Fruit fly (Drosophila melanogaster) whole organism, wandering third instar larva: Measurements from ENCODE around the gene Der-2.
A peak's percentile ranks its signal among the peaks of the same experiment; 100 is the strongest.

Source experiments
- CG32264 ChIP-seq: fragments of 200-800 bp; sonication (Bioruptor generic); optimal IDR thresholded peaks from 2 replicates; lab custom pipeline; 2016; ENCODE audit warnings: missing biosample characterization, missing genetic modification characterization
- CG9705 ChIP-seq: fragments of 200-800 bp; sonication (Bioruptor generic); optimal IDR thresholded peaks from 2 replicates; lab custom pipeline; 2018; ENCODE audit warnings: missing biosample characterization, mild to moderate bottlenecking, missing genetic modification characterization
- Dfd ChIP-seq: fragments of >200 bp; optimal IDR thresholded peaks from 2 replicates; lab custom pipeline; 2017; ENCODE audit warnings: missing biosample characterization, missing genetic modification characterization
- Dif ChIP-seq: fragments of 200-275, 200-300 bp; sonication (Bioruptor generic); optimal IDR thresholded peaks from 2 replicates; lab custom pipeline; 2018; ENCODE audit warnings: missing biosample characterization, missing genetic modification characterization; ENCODE audit not compliant: partially characterized antibody
- GATAd ChIP-seq: sonication (Bioruptor generic); optimal IDR thresholded peaks from 2 replicates; lab custom pipeline; 2016; ENCODE audit warnings: missing biosample characterization, missing genetic modification characterization
- HLH106 ChIP-seq: fragments of 200-800 bp; optimal IDR thresholded peaks from 3 replicates; lab custom pipeline; 2019; ENCODE audit warnings: missing biosample characterization, mild to moderate bottlenecking, missing genetic modification characterization, moderate library complexity
- Hnf4 ChIP-seq: fragments of 200-800 bp; sonication (Bioruptor generic); optimal IDR thresholded peaks from 2 replicates; lab custom pipeline; 2016; ENCODE audit warnings: missing biosample characterization, mild to moderate bottlenecking, missing genetic modification characterization
- Hr78 ChIP-seq: fragments of >200 bp; optimal IDR thresholded peaks from 2 replicates; lab custom pipeline; 2017; ENCODE audit warnings: missing biosample characterization, missing genetic modification characterization
- Hr83 ChIP-seq: fragments of 200-300 bp; sonication (Bioruptor generic); optimal IDR thresholded peaks from 2 replicates; lab custom pipeline; 2016; ENCODE audit warnings: missing biosample characterization, mild to moderate bottlenecking, missing genetic modification characterization, moderate library complexity; ENCODE audit not compliant: poor library complexity, severe bottlenecking
- OdsH ChIP-seq: fragments of 200-800 bp; sonication (Bioruptor generic); optimal IDR thresholded peaks from 2 replicates; lab custom pipeline; 2016; ENCODE audit warnings: missing biosample characterization, mild to moderate bottlenecking, missing genetic modification characterization
- Rel ChIP-seq, 2 experiments: fragments of 200-800 bp; sonication (Bioruptor generic) in 1 of 2; optimal IDR thresholded peaks; 2 replicates in 1 of 2; 3 replicates in 1 of 2; lab custom pipeline; 2016 to 2019; ENCODE audit warnings: mild to moderate bottlenecking in 2 of 2, missing biosample characterization in 2 of 2, missing genetic modification characterization in 2 of 2, moderate library complexity in 1 of 2
- Vsx2 ChIP-seq: fragments of 200-300, 225-300 bp; sonication (Bioruptor generic); optimal IDR thresholded peaks from 2 replicates; lab custom pipeline; 2018; ENCODE audit warnings: missing biosample characterization, missing genetic modification characterization; ENCODE audit not compliant: partially characterized antibody
- br ChIP-seq: fragments of 200-800 bp; sonication (Bioruptor generic); optimal IDR thresholded peaks from 2 replicates; lab custom pipeline; 2016; ENCODE audit warnings: missing biosample characterization, missing genetic modification characterization
- brk ChIP-seq: fragments of 200-800 bp; sonication (Bioruptor generic); optimal IDR thresholded peaks from 2 replicates; lab custom pipeline; 2016; ENCODE audit warnings: missing biosample characterization, mild to moderate bottlenecking, missing genetic modification characterization
- dl ChIP-seq, 2 experiments: fragments of 175-275, 200-275 bp in 1 of 2; fragments of 200-275 bp in 1 of 2; sonication (Bioruptor generic); optimal IDR thresholded peaks; lab custom pipeline; 2018; ENCODE audit warnings: mild to moderate bottlenecking in 2 of 2, missing biosample characterization in 2 of 2, missing genetic modification characterization in 2 of 2, moderate library complexity in 2 of 2; ENCODE audit not compliant: partially characterized antibody in 2 of 2, insufficient read depth in 1 of 2
- dmrt93B ChIP-seq: fragments of 200-800 bp; sonication (Bioruptor generic); optimal IDR thresholded peaks from 2 replicates; lab custom pipeline; 2018; ENCODE audit warnings: missing biosample characterization, mild to moderate bottlenecking, missing genetic modification characterization
- dsf ChIP-seq: sonication (Bioruptor generic); optimal IDR thresholded peaks from 2 replicates; lab custom pipeline; 2016; ENCODE audit warnings: missing biosample characterization, missing genetic modification characterization, borderline replicate concordance
- foxo ChIP-seq, 2 experiments: fragments of 200-800 bp; sonication (Bioruptor generic); optimal IDR thresholded peaks; 2 replicates in 1 of 2; 3 replicates in 1 of 2; lab custom pipeline; 2016 to 2017; ENCODE audit warnings: missing biosample characterization in 2 of 2, missing genetic modification characterization in 2 of 2
- fru ChIP-seq: fragments of 200-800 bp; sonication (Bioruptor generic); optimal IDR thresholded peaks from 3 replicates; lab custom pipeline; 2016; ENCODE audit warnings: missing biosample characterization, mild to moderate bottlenecking, missing genetic modification characterization
- jim ChIP-seq: fragments of 175-275, 200-325 bp; sonication (Bioruptor generic); optimal IDR thresholded peaks from 2 replicates; lab custom pipeline; 2016; ENCODE audit warnings: missing biosample characterization, mild to moderate bottlenecking, missing genetic modification characterization
- lola ChIP-seq: fragments of >200 bp; optimal IDR thresholded peaks from 2 replicates; lab custom pipeline; 2017; ENCODE audit warnings: missing biosample characterization, missing genetic modification characterization
- pan ChIP-seq: fragments of >200 bp; optimal IDR thresholded peaks from 2 replicates; lab custom pipeline; 2017
- psq ChIP-seq: fragments of 200-800 bp; sonication (Bioruptor generic); optimal IDR thresholded peaks from 3 replicates; lab custom pipeline; 2017; ENCODE audit warnings: missing biosample characterization, mild to moderate bottlenecking, missing genetic modification characterization, moderate library complexity
- sage ChIP-seq: fragments of 200-800 bp; sonication (Bioruptor generic); optimal IDR thresholded peaks from 2 replicates; lab custom pipeline; 2016; ENCODE audit warnings: missing biosample characterization, mild to moderate bottlenecking, missing genetic modification characterization
- sv ChIP-seq: fragments of 200-800 bp; sonication (Bioruptor generic); optimal IDR thresholded peaks from 3 replicates; lab custom pipeline; 2016; ENCODE audit warnings: missing biosample characterization, missing genetic modification characterization
- tai ChIP-seq: sonication (Bioruptor generic); optimal IDR thresholded peaks from 2 replicates; lab custom pipeline; 2016; ENCODE audit warnings: missing biosample characterization, missing genetic modification characterization
- usp ChIP-seq: fragments of >200 bp; optimal IDR thresholded peaks from 2 replicates; lab custom pipeline; 2017; ENCODE audit warnings: missing biosample characterization, missing genetic modification characterization
- woc ChIP-seq: sonication (Bioruptor generic); optimal IDR thresholded peaks from 2 replicates; lab custom pipeline; 2016; ENCODE audit warnings: missing biosample characterization, mild to moderate bottlenecking, missing genetic modification characterization

The Der-2 gene

dm6 chr3R:16469501-16470263 lies 14.3 kb downstream of the Der-2 start, which contains the start of the genes CG42232 and CSN5:
TSS of gene CG42232 (minus strand) at chr3R:16469663.
TSS of gene CSN5 (plus strand) at chr3R:16470099.
- TF ChIP-seq CG9705 (GFP tag; lab: Kevin White, UChicago) (peak; percentile 44), Vsx2 (no peak), sage (GFP tag; lab: Kevin White, UChicago) (no peak), dsf (GFP tag; lab: Kevin White, UChicago) (peak; percentile 23), Hr83 (peak; percentile 58), Dif (GFP tag; lab: Kevin White, UChicago) (no peak), psq (peak; percentile 52), woc (GFP tag; lab: Kevin White, UChicago) (no peak), foxo (GFP tag; optimal IDR thresholded peaks at IDR 0.05; lab: Kevin White, UChicago) (no peak)

DNA sequence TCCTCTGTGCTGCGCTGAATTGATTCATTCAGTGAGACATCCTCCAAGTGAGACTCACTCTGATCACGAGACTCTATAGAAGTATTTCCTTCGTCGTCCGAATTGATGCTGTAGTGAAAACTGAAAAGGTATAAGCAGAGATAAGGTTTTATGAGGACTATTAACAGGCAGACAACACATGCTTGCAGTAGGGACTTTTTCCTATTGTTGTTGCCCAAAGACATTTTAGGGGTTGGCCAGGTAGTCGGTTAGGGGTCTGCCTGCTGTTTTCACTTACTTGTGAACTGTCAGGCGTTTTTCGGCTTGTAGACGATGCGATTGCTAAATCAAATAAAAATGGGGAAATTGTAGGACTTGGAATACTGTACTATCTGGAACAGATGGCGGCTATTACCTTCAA lies 15.5 kb downstream of the Der-2 start:
- TF ChIP-seq Vsx2 (no peak), usp (no peak), foxo (GFP tag; optimal IDR thresholded peaks at IDR 0.05; lab: Kevin White, UChicago) (no peak), Dif (GFP tag; lab: Kevin White, UChicago) (no peak), psq (no peak), tai (no peak), HLH106 (no peak), lola (GFP tag; lab: Kevin White, UChicago) (no peak), Rel (GFP tag; optimal IDR thresholded peaks at IDR 0.05; lab: Kevin White, UChicago) (no peak), Rel (tag; optimal IDR thresholded peaks at IDR 0.05; lab: Kevin White, UChicago) (no peak), brk (GFP tag; lab: Kevin White, UChicago) (no peak), pan (lab: Kevin White, UChicago) (no peak), fru (GFP tag; lab: Kevin White, UChicago) (no peak), Hr78 (GFP tag; lab: Kevin White, UChicago) (no peak), OdsH (GFP tag; lab: Kevin White, UChicago) (no peak), dmrt93B (GFP tag; lab: Kevin White, UChicago) (no peak), br (GFP tag; lab: Kevin White, UChicago) (no peak), woc (GFP tag; lab: Kevin White, UChicago) (no peak), Dfd (GFP tag; lab: Kevin White, UChicago) (no peak), Hnf4 (GFP tag; lab: Kevin White, UChicago) (no peak)

DNA sequence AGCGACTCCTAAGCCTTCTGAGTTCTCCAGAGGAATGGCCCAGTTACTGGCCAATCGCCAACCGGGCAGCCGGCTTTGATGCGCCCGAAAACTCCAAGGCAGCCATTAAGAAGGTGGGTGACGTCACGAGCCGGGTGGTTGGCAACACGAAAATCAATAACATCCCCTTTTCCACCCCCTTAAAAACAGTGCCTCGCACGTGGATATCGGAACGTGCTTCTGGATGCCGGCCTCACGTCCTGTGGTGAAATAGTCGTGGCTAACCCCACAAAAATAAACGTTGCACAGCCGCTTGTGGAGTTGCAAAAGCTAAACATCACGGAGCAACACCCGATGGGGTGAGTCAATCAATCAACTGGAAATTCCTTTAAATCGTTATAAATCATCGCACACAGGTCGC lies 27.4 kb downstream of the Der-2 start:
- no peak for TF ChIP-seq GATAd (GFP tag; lab: Kevin White, UChicago)
- no peak for TF ChIP-seq dmrt93B (GFP tag; lab: Kevin White, UChicago)
- TF ChIP-seq CG32264 = no peak

- no peak for TF ChIP-seq sv (GFP tag; lab: Kevin White, UChicago)
- no peak for TF ChIP-seq psq
- TF ChIP-seq br (GFP tag; lab: Kevin White, UChicago) = no peak
- no peak for TF ChIP-seq HLH106
- no peak for TF ChIP-seq foxo (GFP tag; optimal IDR thresholded peaks at IDR 0.05; lab: Kevin White, UChicago)
- TF ChIP-seq Dfd (GFP tag; lab: Kevin White, UChicago) = no peak
- no peak for TF ChIP-seq lola (GFP tag; lab: Kevin White, UChicago)
- no peak for TF ChIP-seq dl (GFP tag; optimal IDR thresholded peaks at IDR 0.05; lab: Kevin White, UChicago; ENCODE audit: insufficient read depth in 1 of 2, partially characterized antibody in 2 of 2)
- TF ChIP-seq dsf (GFP tag; lab: Kevin White, UChicago) = no peak
- TF ChIP-seq woc (GFP tag; lab: Kevin White, UChicago) = no peak
- TF ChIP-seq jim (GFP tag; lab: Kevin White, UChicago) = no peak
- TF ChIP-seq sage (GFP tag; lab: Kevin White, UChicago) = no peak
- no peak for TF ChIP-seq CG32264
- TF ChIP-seq Hr83 = no peak
- no peak for TF ChIP-seq OdsH (GFP tag; lab: Kevin White, UChicago)
Observed at dm6 chr3R:16455875-16456274, 28.1 kb downstream of the Der-2 start, which contains the start of gene CG14883. TSS of gene CG14883 (plus strand) at chr3R:16456052.

DNA sequence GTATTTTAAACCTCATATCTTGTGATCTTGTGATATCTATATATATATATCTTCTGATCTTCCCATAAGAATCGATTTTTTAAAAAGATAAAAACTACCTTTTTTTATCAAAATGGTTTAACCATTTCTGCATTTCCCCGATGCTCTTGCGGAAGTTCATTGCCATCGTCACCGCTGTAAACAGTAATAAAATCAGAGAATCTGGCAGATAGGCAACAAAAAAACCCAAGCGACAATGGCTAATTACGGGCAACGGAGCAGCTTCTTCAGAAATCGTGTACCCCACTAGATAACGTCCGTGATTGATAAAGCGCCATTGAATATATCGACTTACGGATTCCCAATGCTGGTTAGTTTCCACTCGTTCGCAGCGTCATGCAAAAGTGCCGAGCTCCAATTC lies 29.8 kb downstream of the Der-2 start, which contains the start of gene CG10405:
TSS of gene CG10405 (plus strand) at position 301 of the 400 bp plus-strand sequence.
- TF ChIP-seq Hr78 (GFP tag; lab: Kevin White, UChicago) (no peak), br (GFP tag; lab: Kevin White, UChicago) (no peak), jim (GFP tag; lab: Kevin White, UChicago) (no peak), foxo (GFP tag; optimal IDR thresholded peaks at IDR 0.05; lab: Kevin White, UChicago) (no peak), fru (GFP tag; lab: Kevin White, UChicago) (no peak), lola (GFP tag; lab: Kevin White, UChicago) (no peak), Vsx2 (no peak)
